Worm (Caenorhabditis elegans) whole organism, L3 larva: ENCODE data around the gene ins-17.

Source experiments
- ama-1 ChIP-seq: fragments of 150-350 bp; optimal IDR thresholded peaks from 2 replicates; lab custom pipeline; 2018
- ceh-16 ChIP-seq: sonication (generic microtip); optimal IDR thresholded peaks from 2 replicates; lab custom pipeline; 2017; ENCODE audit warnings: missing biosample characterization, missing genetic modification characterization
- fos-1 ChIP-seq: fragments of 150-350 bp; optimal IDR thresholded peaks from 2 replicates; lab custom pipeline; 2014; ENCODE audit warnings: missing biosample characterization, missing genetic modification characterization
- mdl-1 ChIP-seq: fragments of 150-350 bp; optimal IDR thresholded peaks from 2 replicates; lab custom pipeline; 2014; ENCODE audit warnings: missing biosample characterization, missing genetic modification characterization
- nfya-1 ChIP-seq: sonication (generic microtip); optimal IDR thresholded peaks from 2 replicates; lab custom pipeline; 2017; ENCODE audit warnings: missing genetic modification characterization, mild to moderate bottlenecking, missing compliant biosample characterization, antibody characterized with exemption, moderate library complexity; ENCODE audit not compliant: insufficient read depth
- nhr-11 ChIP-seq: fragments of 150-350 bp; optimal IDR thresholded peaks from 2 replicates; lab custom pipeline; 2014; ENCODE audit warnings: missing biosample characterization, missing genetic modification characterization
- nhr-12 ChIP-seq: fragments of 150-350 bp; optimal IDR thresholded peaks from 2 replicates; lab custom pipeline; 2014; ENCODE audit warnings: missing biosample characterization, missing genetic modification characterization
- nhr-28 ChIP-seq: fragments of 150-350 bp; optimal IDR thresholded peaks from 2 replicates; lab custom pipeline; 2014; ENCODE audit warnings: missing biosample characterization, missing genetic modification characterization
- nhr-77 ChIP-seq: fragments of 150-350 bp; optimal IDR thresholded peaks from 2 replicates; lab custom pipeline; 2014; ENCODE audit warnings: missing biosample characterization, missing genetic modification characterization
- pqm-1 ChIP-seq: fragments of 150-350 bp; optimal IDR thresholded peaks from 2 replicates; lab custom pipeline; 2017; ENCODE audit warnings: missing biosample characterization, missing genetic modification characterization, inconsistent platforms
- snpc-4 ChIP-seq: fragments of 150-350 bp; optimal IDR thresholded peaks from 2 replicates; lab custom pipeline; 2014; ENCODE audit warnings: missing biosample characterization, missing genetic modification characterization
- unc-39 ChIP-seq: sonication (generic microtip); optimal IDR thresholded peaks from 4 replicates; lab custom pipeline; 2017; ENCODE audit warnings: missing biosample characterization, missing genetic modification characterization
- unc-62 ChIP-seq: fragments of 150-350 bp; sonication (generic microtip); optimal IDR thresholded peaks from 4 replicates; lab custom pipeline; 2014; ENCODE audit warnings: missing biosample characterization, missing genetic modification reagents, missing genetic modification characterization
- zag-1 ChIP-seq: fragments of 150-350 bp; optimal IDR thresholded peaks from 2 replicates; lab custom pipeline; 2014; ENCODE audit warnings: missing biosample characterization, missing genetic modification characterization

DNA sequence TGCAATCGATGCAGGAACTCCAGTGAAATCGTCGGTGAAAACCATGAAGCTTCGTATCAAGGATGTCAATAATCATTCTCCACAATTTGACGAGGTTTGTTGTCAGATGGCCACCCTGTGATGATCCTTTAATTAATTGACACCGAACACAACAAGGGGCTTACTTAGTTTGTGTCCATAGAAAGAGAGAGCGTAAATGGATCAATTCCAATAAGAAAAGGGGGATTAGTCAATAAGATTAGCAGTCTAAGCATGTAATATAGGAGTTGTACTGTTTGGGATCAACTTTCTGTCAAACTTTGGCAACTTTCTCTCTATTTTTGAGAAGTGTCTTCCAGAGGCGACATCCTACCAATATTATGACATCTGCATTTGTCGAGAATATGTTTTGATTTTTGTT is 46.7 kb upstream of the ins-17 start:
- TF ChIP-seq nhr-28 (tag; lab: Kevin White, UChicago) (no peak), ceh-16 (tag; lab: Kevin White, UChicago) (no peak), pqm-1 (no peak), fos-1 (no peak), nhr-11 (tag; lab: Kevin White, UChicago) (no peak), nfya-1 (tag; lab: Kevin White, UChicago) (no peak), mdl-1 (tag; lab: Kevin White, UChicago) (no peak), zag-1 (tag; lab: Kevin White, UChicago) (no peak), nhr-12 (no peak), unc-62 (GFP tag; lab: Kevin White, UChicago) (no peak), nhr-77 (no peak), snpc-4 (tag; lab: Kevin White, UChicago) (no peak), unc-39 (tag; lab: Kevin White, UChicago) (no peak), ama-1 (no peak)
